Worm (Caenorhabditis elegans) whole organism, L3 larva: ENCODE measurements around the gene C55C3.8.

Experiments used
- aly-2 ChIP-seq: fragments of 150-350 bp; optimal IDR thresholded peaks from 2 replicates; lab custom pipeline; 2014; ENCODE audit warnings: missing biosample characterization, missing genetic modification characterization
- ama-1 ChIP-seq: fragments of 150-350 bp; optimal IDR thresholded peaks from 2 replicates; lab custom pipeline; 2018
- ceh-9 ChIP-seq: sonication (generic microtip); optimal IDR thresholded peaks from 2 replicates; lab custom pipeline; 2018; ENCODE audit warnings: missing biosample characterization, missing genetic modification characterization
- egl-5 ChIP-seq: fragments of 150-350 bp; optimal IDR thresholded peaks from 2 replicates; lab custom pipeline; 2017; ENCODE audit warnings: missing biosample characterization, missing genetic modification reagents, missing genetic modification characterization, inconsistent platforms
- elt-1 ChIP-seq: fragments of 150-350 bp; optimal IDR thresholded peaks from 2 replicates; lab custom pipeline; 2014; ENCODE audit warnings: missing biosample characterization, missing genetic modification characterization
- fos-1 ChIP-seq: fragments of 150-350 bp; optimal IDR thresholded peaks from 2 replicates; lab custom pipeline; 2014; ENCODE audit warnings: missing biosample characterization, missing genetic modification characterization
- nhr-237 ChIP-seq: fragments of 150-350 bp; optimal IDR thresholded peaks from 2 replicates; lab custom pipeline; 2014; ENCODE audit warnings: missing biosample characterization, missing genetic modification characterization
- nhr-28 ChIP-seq: fragments of 150-350 bp; optimal IDR thresholded peaks from 2 replicates; lab custom pipeline; 2014; ENCODE audit warnings: missing biosample characterization, missing genetic modification characterization
- nhr-67 ChIP-seq: fragments of 150-350 bp; optimal IDR thresholded peaks from 2 replicates; lab custom pipeline; 2014; ENCODE audit warnings: missing biosample characterization, missing genetic modification characterization
- pqm-1 ChIP-seq: fragments of 150-350 bp; optimal IDR thresholded peaks from 2 replicates; lab custom pipeline; 2017; ENCODE audit warnings: missing biosample characterization, missing genetic modification characterization, inconsistent platforms
- snpc-4 ChIP-seq: fragments of 150-350 bp; optimal IDR thresholded peaks from 2 replicates; lab custom pipeline; 2014; ENCODE audit warnings: missing biosample characterization, missing genetic modification characterization
- unc-39 ChIP-seq: sonication (generic microtip); optimal IDR thresholded peaks from 4 replicates; lab custom pipeline; 2017; ENCODE audit warnings: missing biosample characterization, missing genetic modification characterization

- TF ChIP-seq snpc-4 (tag; lab: Kevin White, UChicago) (no peak), nhr-67 (tag; lab: Kevin White, UChicago) (no peak), elt-1 (tag; lab: Kevin White, UChicago) (no peak), aly-2 (no peak), ama-1 (no peak), nhr-237 (tag; lab: Kevin White, UChicago) (no peak), egl-5 (tag; lab: Kevin White, UChicago) (no peak), pqm-1 (tag; lab: Kevin White, UChicago) (no peak), fos-1 (tag; lab: Kevin White, UChicago) (no peak), nhr-28 (tag; lab: Kevin White, UChicago) (no peak), unc-39 (tag; lab: Kevin White, UChicago) (no peak), ceh-9 (tag; lab: Kevin White, UChicago) (no peak)
Observed at ce11 chrIV:5654693-5655092, 36.1 kb upstream of the C55C3.8 start.
